Fruit fly (Drosophila melanogaster): ENCODE results near the gene comm3.
A peak's percentile ranks its signal among the peaks of the same experiment; 100 is the strongest.

comm3 gene

DNA sequence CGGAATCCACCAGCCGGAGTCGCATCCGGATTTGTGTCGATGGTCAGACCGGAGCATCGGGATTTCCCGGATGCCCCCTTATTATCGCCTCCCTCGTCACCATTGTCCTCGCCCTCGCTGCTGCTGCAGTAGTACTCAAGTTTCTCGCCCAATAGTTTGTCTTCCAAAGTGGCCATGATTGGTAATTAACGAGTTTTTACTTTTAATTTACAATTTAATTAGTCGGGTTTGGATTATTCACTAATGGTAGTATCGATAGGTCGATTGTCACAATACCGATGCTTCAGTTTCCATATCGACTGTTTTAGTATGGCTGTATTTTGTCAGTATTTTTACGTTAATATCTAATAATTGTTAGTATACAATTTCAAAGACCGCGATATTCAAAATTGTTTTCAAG is 37.5 kb downstream of the comm3 start, which contains the start of gene CG7650 (continued):
- TF ChIP-seq ara (GFP tag; IDR thresholded peaks at IDR 0.05) (no peak), Med (GFP tag) (no peak), Gsc (GFP tag; IDR thresholded peaks at IDR 0.05) (no peak), Ets65A (GFP tag) (no peak), CG11456 (GFP tag; IDR thresholded peaks at IDR 0.05) (no peak), CG30020 (tag; optimal IDR thresholded peaks at IDR 0.05) (no peak), CG11085 (GFP tag; IDR thresholded peaks at IDR 0.05) (no peak), ttk (GFP tag; IDR thresholded peaks at IDR 0.05) (no peak), hb (GFP tag; IDR thresholded peaks at IDR 0.05; ENCODE audit: partially characterized antibody) (peak; percentile 81), YL-1 (GFP tag; optimal IDR thresholded peaks at IDR 0.05) (peak; percentile 74), H2.0 (GFP tag; IDR thresholded peaks at IDR 0.05) (no peak), dimm (GFP tag; IDR thresholded peaks at IDR 0.05) (no peak), HHEX (GFP tag; optimal IDR thresholded peaks at IDR 0.05) (no peak), Myb (GFP tag; optimal IDR thresholded peaks at IDR 0.05) (peak; percentile 28), Hr51 (GFP tag; optimal IDR thresholded peaks at IDR 0.05) (no peak), ab (GFP tag; optimal IDR thresholded peaks at IDR 0.05) (no peak), CG43689 (GFP tag; IDR thresholded peaks at IDR 0.05) (no peak), CG30403 (GFP tag; optimal IDR thresholded peaks at IDR 0.05) (no peak), maf-S (GFP tag; optimal IDR thresholded peaks at IDR 0.05) (no peak), CG3163 (GFP tag; optimal IDR thresholded peaks at IDR 0.05) (no peak), z (GFP tag; IDR thresholded peaks at IDR 0.05) (no peak), ac (GFP tag; optimal IDR thresholded peaks at IDR 0.05) (no peak), CG34224 (GFP tag; IDR thresholded peaks at IDR 0.05; ENCODE audit: partially characterized antibody) (peak; percentile 94), CG4424 (GFP tag; optimal IDR thresholded peaks at IDR 0.05) (no peak), nom (GFP tag; optimal IDR thresholded peaks at IDR 0.05) (no peak), CG6272 (GFP tag; IDR thresholded peaks at IDR 0.05) (no peak), sd (tag; optimal IDR thresholded peaks at IDR 0.05) (no peak), CG12155 (GFP tag; optimal IDR thresholded peaks at IDR 0.05) (no peak), cad (GFP tag; optimal IDR thresholded peaks at IDR 0.05) (no peak), org-1 (GFP tag; optimal IDR thresholded peaks at IDR 0.05) (no peak), fu2 (GFP tag; optimal IDR thresholded peaks at IDR 0.05) (no peak), insv (GFP tag; optimal IDR thresholded peaks at IDR 0.05) (no peak), ash1 (GFP tag; optimal IDR thresholded peaks at IDR 0.05) (no peak), ken (GFP tag; IDR thresholded peaks at IDR 0.05) (no peak), gt (GFP tag; IDR thresholded peaks at IDR 0.05) (no peak), vfl (GFP tag; optimal IDR thresholded peaks at IDR 0.05) (no peak), Sry-δ (GFP tag; optimal IDR thresholded peaks at IDR 0.05) (peak; percentile 73), dan (GFP tag; IDR thresholded peaks at IDR 0.05) (no peak), usp (GFP tag; optimal IDR thresholded peaks at IDR 0.05) (no peak), sr (GFP tag; IDR thresholded peaks at IDR 0.05) (no peak), CG10959 (GFP tag; IDR thresholded peaks at IDR 0.05) (no peak), br (optimal IDR thresholded peaks at IDR 0.05) (no peak), CG3838 (GFP tag; optimal IDR thresholded peaks at IDR 0.05) (no peak), CG6813 (GFP tag; optimal IDR thresholded peaks at IDR 0.05) (no peak), ftz-f1 (GFP tag; optimal IDR thresholded peaks at IDR 0.05) (no peak), croc (GFP tag; conservative IDR thresholded peaks at IDR 0.05) (no peak), aop (GFP tag; IDR thresholded peaks at IDR 0.05) (no peak), wor (GFP tag; IDR thresholded peaks at IDR 0.05) (no peak), CG15269 (tag; optimal IDR thresholded peaks at IDR 0.05) (no peak), CG2199 (GFP tag; IDR thresholded peaks at IDR 0.05) (no peak), CG12942 (GFP tag; optimal IDR thresholded peaks at IDR 0.05) (no peak), tll (GFP tag; optimal IDR thresholded peaks at IDR 0.05) (no peak), dati (GFP tag; IDR thresholded peaks at IDR 0.05) (no peak), lilli (GFP tag; optimal IDR thresholded peaks at IDR 0.05) (no peak)
